Worm (Caenorhabditis elegans) whole organism, mixed stage, embryonic: ENCODE measurements around the gene F16G10.3.

Experiments
- M03D4.4 ChIP-seq: sonication (generic microtip); optimal IDR thresholded peaks from 2 replicates; lab custom pipeline; 2017; ENCODE audit warnings: mild to moderate bottlenecking, missing genetic modification characterization, missing compliant biosample characterization
- blmp-1 ChIP-seq: fragments of 150-350 bp; optimal IDR thresholded peaks from 2 replicates; lab custom pipeline; 2014; ENCODE audit warnings: missing biosample characterization, missing genetic modification characterization
- ceh-43 ChIP-seq: fragments of 200-800 bp; sonication (Bioruptor generic); optimal IDR thresholded peaks from 2 replicates; lab custom pipeline; 2018; ENCODE audit warnings: mild to moderate bottlenecking, missing genetic modification characterization, moderate library complexity, missing compliant biosample characterization
- ceh-83 ChIP-seq: fragments of 200-800 bp; sonication (Bioruptor generic); optimal IDR thresholded peaks from 2 replicates; lab custom pipeline; 2018; ENCODE audit warnings: mild to moderate bottlenecking, missing genetic modification characterization, missing compliant biosample characterization
- ces-1 ChIP-seq: fragments of 150-350 bp; optimal IDR thresholded peaks from 2 replicates; lab custom pipeline; 2014; ENCODE audit warnings: missing biosample characterization, missing genetic modification reagents, missing genetic modification characterization
- cnd-1 ChIP-seq: fragments of 200-800 bp; sonication (Bioruptor generic); optimal IDR thresholded peaks from 2 replicates; lab custom pipeline; 2018; ENCODE audit warnings: mild to moderate bottlenecking, missing genetic modification characterization, missing compliant biosample characterization
- elt-1 ChIP-seq: sonication (generic microtip); optimal IDR thresholded peaks from 2 replicates; lab custom pipeline; 2017; ENCODE audit warnings: missing genetic modification characterization, mild to moderate bottlenecking, missing compliant biosample characterization, antibody characterized with exemption, moderate library complexity, borderline replicate concordance; ENCODE audit not compliant: insufficient read depth
- flh-1 ChIP-seq: fragments of 200-800 bp; sonication (Bioruptor generic); optimal IDR thresholded peaks from 2 replicates; lab custom pipeline; 2018; ENCODE audit warnings: mild to moderate bottlenecking, missing genetic modification characterization, moderate library complexity, missing compliant biosample characterization
- ham-2 ChIP-seq: fragments of 200-800 bp; sonication (Bioruptor generic); optimal IDR thresholded peaks from 2 replicates; lab custom pipeline; 2018; ENCODE audit warnings: mild to moderate bottlenecking, missing genetic modification characterization, missing compliant biosample characterization
- mab-5 ChIP-seq: fragments of 150-350 bp; optimal IDR thresholded peaks from 2 replicates; lab custom pipeline; 2014; ENCODE audit warnings: missing biosample characterization, missing genetic modification characterization
- mep-1 ChIP-seq: fragments of 150-350 bp; optimal IDR thresholded peaks from 2 replicates; lab custom pipeline; 2017; ENCODE audit warnings: missing biosample characterization, missing genetic modification reagents, missing genetic modification characterization, inconsistent platforms
- mls-2 ChIP-seq: sonication (generic microtip); optimal IDR thresholded peaks from 2 replicates; lab custom pipeline; 2016; ENCODE audit warnings: mild to moderate bottlenecking, missing genetic modification characterization, moderate library complexity, missing compliant biosample characterization
- nhr-237 ChIP-seq: fragments of 150-350 bp; optimal IDR thresholded peaks from 2 replicates; lab custom pipeline; 2014; ENCODE audit warnings: missing biosample characterization, missing genetic modification characterization
- nhr-28 ChIP-seq: fragments of 150-350 bp; optimal IDR thresholded peaks from 2 replicates; lab custom pipeline; 2014; ENCODE audit warnings: missing biosample characterization, missing genetic modification characterization
- pha-4 ChIP-seq: fragments of 150-350 bp; optimal IDR thresholded peaks from 2 replicates; lab custom pipeline; 2018; ENCODE audit warnings: missing biosample characterization, missing genetic modification reagents, missing genetic modification characterization
- sem-2 ChIP-seq: fragments of 200-800 bp; sonication (Bioruptor generic); optimal IDR thresholded peaks from 2 replicates; lab custom pipeline; 2018; ENCODE audit warnings: mild to moderate bottlenecking, missing genetic modification characterization, missing compliant biosample characterization
- unc-120 ChIP-seq: sonication (generic microtip); optimal IDR thresholded peaks from 2 replicates; lab custom pipeline; 2017; ENCODE audit warnings: missing genetic modification characterization, missing compliant biosample characterization; ENCODE audit not compliant: poor library complexity, severe bottlenecking
- unc-39 ChIP-seq: fragments of 150-350 bp; optimal IDR thresholded peaks from 2 replicates; lab custom pipeline; 2014; ENCODE audit warnings: missing biosample characterization, missing genetic modification characterization
- ztf-11 ChIP-seq: fragments of 150-350 bp; optimal IDR thresholded peaks from 2 replicates; lab custom pipeline; 2014; ENCODE audit warnings: missing biosample characterization, missing genetic modification characterization

F16G10.3 gene

DNA sequence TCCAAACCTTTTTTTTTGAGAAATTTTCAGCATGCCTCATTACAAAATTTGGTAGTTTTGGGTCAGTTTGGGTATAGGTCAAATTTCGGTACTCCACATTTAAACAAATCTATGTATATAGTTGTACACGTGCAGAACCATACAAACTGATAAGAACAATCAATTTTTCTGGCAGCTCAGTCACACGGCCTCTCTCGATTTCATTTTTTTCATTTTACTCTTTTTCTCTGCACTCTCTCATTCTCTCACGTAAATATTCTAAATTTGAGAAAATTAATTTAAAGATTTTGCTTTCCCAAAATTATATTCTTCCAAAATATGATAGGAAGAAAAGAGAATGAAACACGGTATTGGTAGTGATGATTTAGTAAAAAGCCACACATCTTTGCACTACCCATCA, 49.0 kb downstream of the F16G10.3 start:
- no peak for TF ChIP-seq sem-2 (GFP tag; lab: Kevin White, UChicago)
- no peak for TF ChIP-seq pha-4 (tag; lab: Kevin White, UChicago)
- TF ChIP-seq ceh-43 (GFP tag; lab: Kevin White, UChicago) = no peak
- TF ChIP-seq ham-2 (GFP tag; lab: Kevin White, UChicago) = no peak
- TF ChIP-seq flh-1 (GFP tag; lab: Kevin White, UChicago) = no peak
- TF ChIP-seq blmp-1 (tag; lab: Kevin White, UChicago) = no peak
- TF ChIP-seq ceh-83 (GFP tag; lab: Kevin White, UChicago) = no peak
- no peak for TF ChIP-seq nhr-28
- no peak for TF ChIP-seq unc-39 (tag; lab: Kevin White, UChicago)
- TF ChIP-seq elt-1 (tag; lab: Kevin White, UChicago) = no peak
- no peak for TF ChIP-seq mls-2 (tag; lab: Kevin White, UChicago)
- TF ChIP-seq, all 35 proteins: peak for 0

DNA sequence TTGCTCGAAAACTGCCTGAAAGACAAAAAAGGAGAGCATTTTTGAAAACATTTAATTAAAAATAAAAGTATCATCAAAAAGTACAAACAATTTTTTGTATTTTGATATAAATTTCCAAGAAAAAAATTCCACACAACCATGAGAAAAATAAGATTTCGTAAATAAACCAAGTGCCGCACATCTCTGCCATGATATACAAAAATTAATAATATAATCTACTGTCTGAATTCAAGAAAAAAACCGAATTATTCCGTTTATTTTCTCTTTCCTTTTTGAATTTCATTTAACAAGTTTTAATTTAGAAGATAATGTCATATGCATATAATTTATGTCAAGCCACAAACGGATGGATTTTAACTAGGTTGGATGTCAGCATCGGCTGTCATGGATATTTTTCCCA, 49.7 kb downstream of the F16G10.3 start, which contains the start of gene F42G2.2:
Gene F42G2.2, plus strand, starts transcription at position 301 of the 400 bp plus-strand sequence.
- no peak for TF ChIP-seq ceh-83 (GFP tag; lab: Kevin White, UChicago)
- TF ChIP-seq unc-120 (tag; lab: Kevin White, UChicago) = no peak
- TF ChIP-seq nhr-28 = no peak
- TF ChIP-seq pha-4 (tag; lab: Kevin White, UChicago) = no peak
- TF ChIP-seq M03D4.4 = no peak
- no peak for TF ChIP-seq cnd-1 (tag; lab: Kevin White, UChicago)
- no peak for TF ChIP-seq blmp-1 (tag; lab: Kevin White, UChicago)
- no peak for TF ChIP-seq ztf-11 (tag; lab: Kevin White, UChicago)
- TF ChIP-seq nhr-237 (tag; lab: Kevin White, UChicago) = no peak
- TF ChIP-seq mls-2 (tag; lab: Kevin White, UChicago) = no peak
- TF ChIP-seq, all 35 proteins: peak for 0

DNA sequence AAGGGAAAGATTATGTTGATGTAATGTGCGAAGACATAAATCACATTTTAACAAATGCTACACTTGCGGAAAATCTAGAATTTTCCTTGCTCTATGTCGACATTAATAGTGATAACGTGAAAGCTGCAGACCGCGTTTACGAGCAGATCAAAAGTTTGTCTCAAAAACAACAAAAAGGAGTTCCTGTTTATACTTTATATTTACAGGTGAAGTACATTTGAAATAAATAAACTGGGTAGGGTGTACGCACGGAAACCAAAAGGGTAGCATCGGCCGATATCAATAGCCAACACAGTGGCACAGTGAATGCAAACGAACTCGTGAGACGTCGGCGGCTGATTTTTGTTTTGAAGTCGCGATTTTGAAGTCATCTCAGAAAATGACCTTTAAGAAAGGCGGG, 50.2 kb downstream of the F16G10.3 start:
- no peak for TF ChIP-seq ces-1 (GFP tag; lab: Kevin White, UChicago)
- no peak for TF ChIP-seq mep-1
- TF ChIP-seq mab-5 (tag; lab: Kevin White, UChicago) = no peak
- no peak for TF ChIP-seq blmp-1 (tag; lab: Kevin White, UChicago)
- TF ChIP-seq flh-1 (GFP tag; lab: Kevin White, UChicago) = no peak
